Fruit fly (Drosophila melanogaster) whole organism, embryonic: ENCODE measurements around the gene CG44040.

Experiments
- ATbp ChIP-seq: fragments of 200-800 bp; sonication (Bioruptor generic); optimal IDR thresholded peaks from 2 replicates; lab custom pipeline; 2017; ENCODE audit warnings: missing biosample characterization, mild to moderate bottlenecking, missing genetic modification characterization, missing genetic modification reagents
- BEAF-32 ChIP-seq: fragments of 200-800 bp; sonication (Bioruptor generic); optimal IDR thresholded peaks from 3 replicates; lab custom pipeline; 2017; ENCODE audit warnings: missing biosample characterization, missing genetic modification characterization, mild to moderate bottlenecking, moderate library complexity, missing genetic modification reagents
- Blimp-1 ChIP-seq: fragments of 200-800 bp; sonication (Bioruptor generic); optimal IDR thresholded peaks from 3 replicates; lab custom pipeline; 2018; ENCODE audit warnings: missing biosample characterization, missing genetic modification characterization, mild to moderate bottlenecking, moderate library complexity, missing genetic modification reagents
- CG10147 ChIP-seq: fragments of 200-800 bp; sonication (Bioruptor generic); optimal IDR thresholded peaks from 2 replicates; lab custom pipeline; 2019; ENCODE audit warnings: missing biosample characterization, mild to moderate bottlenecking, missing genetic modification characterization, moderate library complexity
- CG10543 ChIP-seq: fragments of 200-800 bp; sonication (Bioruptor generic); optimal IDR thresholded peaks from 3 replicates; lab custom pipeline; 2017; ENCODE audit warnings: missing biosample characterization, mild to moderate bottlenecking, missing genetic modification characterization, moderate library complexity
- CG12071 ChIP-seq: fragments of 200-800 bp; sonication (Bioruptor generic); optimal IDR thresholded peaks from 3 replicates; lab custom pipeline; 2018; ENCODE audit warnings: missing biosample characterization, mild to moderate bottlenecking, missing genetic modification characterization
- CG12155 ChIP-seq: fragments of 200-800 bp; sonication (Bioruptor generic); optimal IDR thresholded peaks from 3 replicates; lab custom pipeline; 2016; ENCODE audit warnings: missing biosample characterization, missing genetic modification characterization
- CG13123 ChIP-seq: fragments of 200-800 bp; sonication (Bioruptor generic); optimal IDR thresholded peaks from 2 replicates; lab custom pipeline; 2016; ENCODE audit warnings: missing biosample characterization, missing genetic modification characterization
- CG13296 ChIP-seq: fragments of 200-800 bp; sonication (Bioruptor generic); optimal IDR thresholded peaks from 3 replicates; lab custom pipeline; 2018; ENCODE audit warnings: missing biosample characterization, mild to moderate bottlenecking, missing genetic modification characterization
- CG13775 ChIP-seq: fragments of 200-800 bp; sonication (Bioruptor generic); optimal IDR thresholded peaks from 3 replicates; lab custom pipeline; 2017; ENCODE audit warnings: missing biosample characterization, mild to moderate bottlenecking, missing genetic modification characterization
- CG15011 ChIP-seq: fragments of 200-800 bp; sonication (Bioruptor generic); optimal IDR thresholded peaks from 3 replicates; lab custom pipeline; 2018; ENCODE audit warnings: missing biosample characterization, mild to moderate bottlenecking, missing genetic modification characterization
- CG15514 ChIP-seq: fragments of 200-800 bp; sonication (Bioruptor generic); optimal IDR thresholded peaks from 3 replicates; lab custom pipeline; 2017; ENCODE audit warnings: missing biosample characterization, missing genetic modification characterization, mild to moderate bottlenecking, moderate library complexity, missing genetic modification reagents
- CG18599 ChIP-seq: fragments of 200-800 bp; sonication (Bioruptor generic); optimal IDR thresholded peaks from 3 replicates; lab custom pipeline; 2017; ENCODE audit warnings: missing biosample characterization, missing genetic modification characterization, mild to moderate bottlenecking, moderate library complexity, missing genetic modification reagents
- CG2199 ChIP-seq: fragments of 200-800 bp; sonication (Bioruptor generic); IDR thresholded peaks from 3 replicates; pipeline ENCODE4 v1.3.6; 2022; ENCODE audit warnings: missing biosample characterization, missing genetic modification characterization
- CG2678 ChIP-seq: fragments of 200-800 bp; sonication (Bioruptor generic); optimal IDR thresholded peaks from 3 replicates; lab custom pipeline; 2019; ENCODE audit warnings: missing biosample characterization, mild to moderate bottlenecking, missing genetic modification characterization, moderate library complexity
- CG3281 ChIP-seq: fragments of 200-800 bp; sonication (Bioruptor generic); optimal IDR thresholded peaks from 3 replicates; lab custom pipeline; 2017; ENCODE audit warnings: missing biosample characterization, mild to moderate bottlenecking, missing genetic modification characterization
- CG34376 ChIP-seq: fragments of 200-800 bp; sonication (Bioruptor generic); optimal IDR thresholded peaks from 2 replicates; lab custom pipeline; 2018; ENCODE audit warnings: missing biosample characterization, mild to moderate bottlenecking, missing genetic modification characterization
- CG6813 ChIP-seq: fragments of 200-800 bp; sonication (Bioruptor generic); optimal IDR thresholded peaks from 2 replicates; lab custom pipeline; 2017; ENCODE audit warnings: missing biosample characterization, missing genetic modification characterization, mild to moderate bottlenecking, moderate library complexity, missing genetic modification reagents
- CG7963 ChIP-seq: fragments of 200-800 bp; sonication (Bioruptor generic); IDR thresholded peaks from 3 replicates; pipeline ENCODE4 v1.3.6; 2022; ENCODE audit warnings: missing biosample characterization, missing genetic modification characterization; ENCODE audit not compliant: partially characterized antibody
- CG9727 ChIP-seq: fragments of 200-800 bp; sonication (Bioruptor generic); optimal IDR thresholded peaks from 3 replicates; lab custom pipeline; 2017; ENCODE audit warnings: missing biosample characterization, mild to moderate bottlenecking, missing genetic modification characterization
- Camta ChIP-seq: fragments of 200-800 bp; sonication (Bioruptor generic); optimal IDR thresholded peaks from 2 replicates; lab custom pipeline; 2016; ENCODE audit warnings: missing biosample characterization, missing genetic modification characterization
- D19A ChIP-seq: fragments of 200-800 bp; optimal IDR thresholded peaks from 3 replicates; lab custom pipeline; 2019; ENCODE audit warnings: missing biosample characterization, mild to moderate bottlenecking, missing genetic modification characterization, moderate library complexity
- Fer1 ChIP-seq: fragments of 200-800 bp; sonication (Bioruptor generic); optimal IDR thresholded peaks from 2 replicates; lab custom pipeline; 2017; ENCODE audit warnings: missing biosample characterization, mild to moderate bottlenecking, missing genetic modification characterization
- Hmr ChIP-seq: fragments of 200-800 bp; sonication (Bioruptor generic); optimal IDR thresholded peaks from 3 replicates; lab custom pipeline; 2017; ENCODE audit warnings: mild to moderate bottlenecking, missing biosample characterization, missing genetic modification reagents, missing genetic modification characterization
- Med ChIP-seq: fragments of 200-800 bp; sonication (Bioruptor generic); peaks from one replicate; lab custom pipeline; 2016; ENCODE audit warnings: missing biosample characterization, missing genetic modification characterization, mild to moderate bottlenecking, inconsistent platforms, moderate library complexity
- Meics ChIP-seq: fragments of 200-800 bp; sonication (Bioruptor generic); optimal IDR thresholded peaks from 2 replicates; lab custom pipeline; 2017; ENCODE audit warnings: missing biosample characterization, mild to moderate bottlenecking, missing genetic modification characterization
- NFAT ChIP-seq: fragments of 200-800 bp; sonication (Bioruptor generic); IDR thresholded peaks from 2 replicates; pipeline ENCODE4 v1.3.6; 2022; ENCODE audit warnings: missing biosample characterization, missing genetic modification characterization
- amos ChIP-seq: fragments of 200-800 bp; sonication (Bioruptor generic); IDR thresholded peaks from 2 replicates; pipeline ENCODE4 v1.3.6; 2022; ENCODE audit warnings: missing biosample characterization, missing genetic modification characterization; ENCODE audit not compliant: partially characterized antibody
- bbx ChIP-seq: fragments of 200-800 bp; sonication (Bioruptor generic); IDR thresholded peaks from 2 replicates; pipeline ENCODE4 v1.3.6; 2022; ENCODE audit warnings: missing biosample characterization, missing genetic modification characterization; ENCODE audit not compliant: partially characterized antibody
- chm ChIP-seq: fragments of 200-800 bp; sonication (Bioruptor generic); IDR thresholded peaks from 2 replicates; pipeline ENCODE4 v1.3.6; 2022; ENCODE audit warnings: missing biosample characterization, missing genetic modification characterization
- insv ChIP-seq, 2 experiments: fragments of 200-800 bp; sonication (Bioruptor generic); optimal IDR thresholded peaks; 3 replicates each; lab custom pipeline; 2016 to 2018; ENCODE audit warnings: missing biosample characterization in 2 of 2, missing genetic modification characterization in 2 of 2
- lab ChIP-seq: fragments of 200-800 bp; sonication (Bioruptor generic); optimal IDR thresholded peaks from 3 replicates; lab custom pipeline; 2017; ENCODE audit warnings: missing biosample characterization, missing genetic modification characterization, mild to moderate bottlenecking, moderate library complexity, missing genetic modification reagents
- lov ChIP-seq, 2 experiments: fragments of 200-800 bp in 1 of 2; fragments of >200 bp in 1 of 2; sonication (Bioruptor generic) in 1 of 2; IDR thresholded peaks in 1 of 2; optimal IDR thresholded peaks in 1 of 2; 2 replicates in 1 of 2; 3 replicates in 1 of 2; pipeline versions ENCODE4 v1.3.6 to Lab custom; 2017 to 2022; ENCODE audit warnings: missing biosample characterization in 1 of 2, missing genetic modification characterization in 1 of 2
- mam ChIP-seq: fragments of 200-800 bp; sonication (Bioruptor generic); optimal IDR thresholded peaks from 3 replicates; lab custom pipeline; 2016; ENCODE audit warnings: missing biosample characterization, missing genetic modification characterization
- sens ChIP-seq: fragments of 200-800 bp; sonication (Bioruptor generic); peaks from one replicate; lab custom pipeline; 2016; ENCODE audit warnings: missing biosample characterization, missing genetic modification characterization

Gene CG44040

dm6 chr3R:15350993-15351426 lies 30.8 kb downstream of the CG44040 start, which contains the start of the genes Trs33 and Tmtc4 (continued):
- peak; percentile 31 for TF ChIP-seq CG10147 (GFP tag; lab: Kevin White, UChicago)
- TF ChIP-seq insv (GFP tag; optimal IDR thresholded peaks at IDR 0.05; lab: Kevin White, UChicago), result peak in 1 of 2 experiments; percentile 2
- peak; percentile 25 for TF ChIP-seq BEAF-32 (GFP tag; lab: Kevin White, UChicago)
- peak; percentile 28 for TF ChIP-seq CG12155 (GFP tag; lab: Kevin White, UChicago)
- TF ChIP-seq CG13123 (GFP tag; lab: Kevin White, UChicago), result peak; percentile 15
- no peak for TF ChIP-seq CG7963 (GFP tag; lab: Robert Waterston, UW)
- peak; percentile 16; the same call in 1 of the 2 replicates for TF ChIP-seq bbx

DNA sequence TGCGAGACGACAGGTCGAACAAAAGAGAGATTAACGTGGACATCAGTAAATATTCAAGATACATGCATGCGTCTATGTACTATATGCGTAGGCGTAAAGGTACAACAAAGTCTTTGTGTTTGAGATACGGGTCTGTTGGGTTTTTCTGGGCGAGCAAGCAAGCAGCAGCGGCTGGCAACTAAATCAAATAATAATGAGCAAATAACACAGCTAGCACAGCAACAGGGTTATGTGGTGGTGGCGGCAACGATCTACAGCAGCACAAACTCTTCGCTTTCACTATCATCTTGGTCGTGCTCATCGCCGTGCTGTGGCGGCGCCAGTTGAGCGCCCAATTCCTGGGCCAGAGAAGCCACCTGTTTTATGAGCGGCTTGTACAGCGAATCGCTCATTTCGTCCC lies 33.8 kb downstream of the CG44040 start:
- TF ChIP-seq CG2678 (tag; lab: Kevin White, UChicago) (peak; percentile 24), Med (peak; percentile 67), Meics (GFP tag; lab: Kevin White, UChicago) (peak; percentile 5), chm (GFP tag; lab: Robert Waterston, UW) (0 out of 2 replicates have a peak, but pooled peaks have one; percentile 21), CG34376 (GFP tag; lab: Kevin White, UChicago) (no peak), CG2199 (GFP tag; lab: Robert Waterston, UW) (0 out of 3 replicates have a peak, but pooled peaks have one; percentile 35), Hmr (GFP tag; lab: Kevin White, UChicago) (peak; percentile 25), CG18599 (peak; percentile 20), CG12071 (GFP tag; lab: Kevin White, UChicago) (peak; percentile 27), ATbp (peak; percentile 44), Fer1 (GFP tag; lab: Kevin White, UChicago) (peak; percentile 34), CG9727 (GFP tag; lab: Kevin White, UChicago) (peak; percentile 3), CG15011 (peak; percentile 0), CG10543 (GFP tag; lab: Kevin White, UChicago) (no peak), D19A (tag; lab: Kevin White, UChicago) (no peak), Camta (GFP tag; lab: Kevin White, UChicago) (no peak), CG6813 (peak; percentile 44), CG3281 (GFP tag; lab: Kevin White, UChicago) (peak; percentile 24), NFAT (GFP tag; lab: Robert Waterston, UW) (no peak), CG15514 (GFP tag; lab: Kevin White, UChicago) (peak; percentile 4), Blimp-1 (GFP tag; lab: Kevin White, UChicago) (peak; percentile 14), lab (GFP tag; lab: Kevin White, UChicago) (peak; percentile 48), sens (GFP tag; lab: Kevin White, UChicago) (peak; percentile 61), CG13296 (GFP tag; lab: Kevin White, UChicago) (peak; percentile 38), mam (GFP tag; lab: Kevin White, UChicago) (no peak)

- TF ChIP-seq amos (0 out of 2 replicates have a peak, but pooled peaks have one; percentile 5), lov (optimal IDR thresholded peaks at IDR 0.05; lab: Kevin White, UChicago) (no peak), lov (GFP tag; IDR thresholded peaks at IDR 0.05; lab: Robert Waterston, UW) (0 out of 3 replicates have a peak, but pooled peaks have one; percentile 22), CG13775 (GFP tag; lab: Kevin White, UChicago) (no peak)
- TF ChIP-seq, all 482 proteins: peak for 2
Observed at dm6 chr3R:15356152-15356551, 36.0 kb downstream of the CG44040 start.
